Fruit fly (Drosophila melanogaster) whole organism, embryonic: ENCODE measurements around the gene CG5510.

Experiments used
- BEAF-32 ChIP-seq: fragments of 200-800 bp; sonication (Bioruptor generic); optimal IDR thresholded peaks from 3 replicates; lab custom pipeline; 2017; ENCODE audit warnings: missing biosample characterization, missing genetic modification characterization, mild to moderate bottlenecking, moderate library complexity, missing genetic modification reagents
- CG10274 ChIP-seq: fragments of 200-800 bp; sonication (Bioruptor generic); optimal IDR thresholded peaks from 3 replicates; lab custom pipeline; 2017; ENCODE audit warnings: missing biosample characterization, mild to moderate bottlenecking, missing genetic modification characterization
- CG11247 ChIP-seq: fragments of 200-800 bp; sonication (Bioruptor generic); IDR thresholded peaks from 2 replicates; pipeline ENCODE4 v1.3.6; 2022; ENCODE audit warnings: missing biosample characterization, missing genetic modification characterization
- CG11504 ChIP-seq: fragments of 200-800 bp; sonication (Bioruptor generic); optimal IDR thresholded peaks from 3 replicates; lab custom pipeline; 2019; ENCODE audit warnings: missing biosample characterization, mild to moderate bottlenecking, missing genetic modification characterization, moderate library complexity
- CG13424 ChIP-seq: fragments of 200-800 bp; sonication (Bioruptor generic); optimal IDR thresholded peaks from 2 replicates; lab custom pipeline; 2019; ENCODE audit warnings: missing biosample characterization, mild to moderate bottlenecking, missing genetic modification characterization, moderate library complexity
- CG14441 ChIP-seq: fragments of 200-800 bp; sonication (Bioruptor generic); IDR thresholded peaks from 2 replicates; pipeline ENCODE4 v1.3.6; 2022; ENCODE audit warnings: missing biosample characterization, missing genetic modification characterization
- CG17359 ChIP-seq: fragments of 200-800 bp; sonication (Bioruptor generic); optimal IDR thresholded peaks from 3 replicates; lab custom pipeline; 2018; ENCODE audit warnings: missing biosample characterization, mild to moderate bottlenecking, missing genetic modification characterization, moderate library complexity
- CG17829 ChIP-seq: fragments of 200-800 bp; optimal IDR thresholded peaks from 2 replicates; lab custom pipeline; 2019; ENCODE audit warnings: missing biosample characterization, mild to moderate bottlenecking, missing genetic modification characterization, moderate library complexity
- CG3726 ChIP-seq: fragments of 200-800 bp; sonication (Bioruptor generic); IDR thresholded peaks from 3 replicates; pipeline ENCODE4, ENCODE4 v1.3.6; 2022; ENCODE audit warnings: missing biosample characterization, missing genetic modification characterization
- CG4360 ChIP-seq: fragments of 200-800 bp; sonication (Bioruptor generic); IDR thresholded peaks from 2 replicates; pipeline ENCODE4 v1.3.6; 2022; ENCODE audit warnings: missing biosample characterization, missing genetic modification characterization
- CG7839 ChIP-seq: fragments of 200-800 bp; sonication (Bioruptor generic); optimal IDR thresholded peaks from 3 replicates; lab custom pipeline; 2018; ENCODE audit warnings: missing biosample characterization, mild to moderate bottlenecking, missing genetic modification characterization, moderate library complexity
- D ChIP-seq, 2 experiments: fragments of 200-800 bp in 1 of 2; fragments of >200 bp in 1 of 2; sonication (Bioruptor generic) in 1 of 2; optimal IDR thresholded peaks; 2 replicates in 1 of 2; 3 replicates in 1 of 2; lab custom pipeline; 2017; ENCODE audit warnings: mild to moderate bottlenecking in 1 of 2, missing biosample characterization in 1 of 2, missing genetic modification characterization in 1 of 2, missing genetic modification reagents in 1 of 2
- Dip2 ChIP-seq: fragments of 200-800 bp; sonication (Bioruptor generic); IDR thresholded peaks from 2 replicates; pipeline ENCODE4 v1.3.6; 2022; ENCODE audit warnings: missing biosample characterization, missing genetic modification characterization
- Drgx ChIP-seq: fragments of 200-800 bp; sonication (Bioruptor generic); IDR thresholded peaks from 2 replicates; pipeline ENCODE4 v1.3.6; 2022; ENCODE audit warnings: missing biosample characterization, missing genetic modification characterization
- Ets65A ChIP-seq: fragments of 200-800 bp; sonication (Bioruptor generic); peaks from one replicate; lab custom pipeline; 2016; ENCODE audit warnings: missing biosample characterization, missing genetic modification characterization
- Gug ChIP-seq: fragments of 200-800 bp; sonication (Bioruptor generic); IDR thresholded peaks from 4 replicates; pipeline ENCODE4 v1.3.6; 2022; ENCODE audit warnings: missing biosample characterization, missing genetic modification characterization
- Hr51 ChIP-seq, 2 experiments: fragments of 200-800 bp; sonication (Bioruptor generic); optimal IDR thresholded peaks; 2 replicates in 1 of 2; 3 replicates in 1 of 2; lab custom pipeline; 2016 to 2018; ENCODE audit warnings: missing biosample characterization in 2 of 2, missing genetic modification characterization in 2 of 2, mild to moderate bottlenecking in 1 of 2, moderate library complexity in 1 of 2
- Med ChIP-seq: fragments of 200-800 bp; sonication (Bioruptor generic); peaks from one replicate; lab custom pipeline; 2016; ENCODE audit warnings: missing biosample characterization, missing genetic modification characterization, mild to moderate bottlenecking, inconsistent platforms, moderate library complexity
- Oli ChIP-seq: fragments of 200-800 bp; sonication (Bioruptor generic); optimal IDR thresholded peaks from 2 replicates; lab custom pipeline; 2018; ENCODE audit warnings: missing biosample characterization, mild to moderate bottlenecking, missing genetic modification characterization, moderate library complexity
- Rfx ChIP-seq: fragments of 200-800 bp; sonication (Bioruptor generic); IDR thresholded peaks from 2 replicates; pipeline ENCODE4 v1.3.6; 2022; ENCODE audit warnings: missing biosample characterization, missing genetic modification characterization
- Ssrp ChIP-seq: fragments of 200-800 bp; sonication (Bioruptor generic); optimal IDR thresholded peaks from 2 replicates; lab custom pipeline; 2018; ENCODE audit warnings: missing biosample characterization, mild to moderate bottlenecking, missing genetic modification characterization, moderate library complexity
- Trl ChIP-seq, 3 experiments: fragments of >200 bp in 2 of 3; fragments of 200-800 bp in 1 of 3; sonication (Bioruptor generic) in 1 of 3; optimal IDR thresholded peaks; 2 replicates in 1 of 3; 3 replicates in 2 of 3; lab custom pipeline; 2016 to 2017; ENCODE audit warnings: missing biosample characterization in 1 of 3, missing genetic modification characterization in 1 of 3
- Xbp1 ChIP-seq: fragments of 200-800 bp; sonication (Bioruptor generic); optimal IDR thresholded peaks from 3 replicates; lab custom pipeline; 2016; ENCODE audit warnings: missing biosample characterization, mild to moderate bottlenecking, missing genetic modification characterization
- ab ChIP-seq: fragments of 200-800 bp; sonication (Bioruptor generic); optimal IDR thresholded peaks from 2 replicates; lab custom pipeline; 2016; ENCODE audit warnings: missing biosample characterization, missing genetic modification characterization
- ap ChIP-seq: fragments of 200-800 bp; sonication (Bioruptor generic); IDR thresholded peaks from 2 replicates; pipeline ENCODE4 v1.3.6; 2022; ENCODE audit warnings: missing biosample characterization, missing genetic modification characterization
- ara ChIP-seq: fragments of 200-800 bp; sonication (Bioruptor generic); IDR thresholded peaks from 2 replicates; pipeline ENCODE4 v1.3.6; 2022; ENCODE audit warnings: missing biosample characterization, missing genetic modification characterization
- bcd ChIP-seq: fragments of 200-800 bp; sonication (Bioruptor generic); optimal IDR thresholded peaks from 2 replicates; lab custom pipeline; 2017; ENCODE audit warnings: missing biosample characterization, mild to moderate bottlenecking, missing genetic modification characterization
- bsh ChIP-seq, 2 experiments: fragments of 200-800 bp; sonication (Bioruptor generic); optimal IDR thresholded peaks; 2 replicates each; lab custom pipeline; 2017 to 2018; ENCODE audit warnings: mild to moderate bottlenecking in 2 of 2, missing biosample characterization in 2 of 2, missing genetic modification characterization in 2 of 2, moderate library complexity in 1 of 2
- corto ChIP-seq: fragments of 200-800 bp; sonication (Bioruptor generic); optimal IDR thresholded peaks from 2 replicates; lab custom pipeline; 2016; ENCODE audit warnings: missing biosample characterization, mild to moderate bottlenecking, missing genetic modification characterization, moderate library complexity
- dmrt99B ChIP-seq: fragments of 200-800 bp; sonication (Bioruptor generic); optimal IDR thresholded peaks from 2 replicates; lab custom pipeline; 2018; ENCODE audit warnings: missing biosample characterization, mild to moderate bottlenecking, missing genetic modification characterization, moderate library complexity
- fd3F ChIP-seq: fragments of 200-800 bp; sonication (Bioruptor generic); optimal IDR thresholded peaks from 2 replicates; lab custom pipeline; 2018; ENCODE audit warnings: missing biosample characterization, mild to moderate bottlenecking, missing genetic modification characterization, moderate library complexity
- grau ChIP-seq: fragments of 200-800 bp; optimal IDR thresholded peaks from 3 replicates; lab custom pipeline; 2019; ENCODE audit warnings: missing biosample characterization, mild to moderate bottlenecking, missing genetic modification characterization, moderate library complexity
- gsb ChIP-seq: fragments of 200-800 bp; sonication (Bioruptor generic); IDR thresholded peaks from 2 replicates; pipeline ENCODE4 v1.3.6; 2022; ENCODE audit warnings: missing biosample characterization, missing genetic modification characterization
- lbe ChIP-seq: fragments of 200-800 bp; sonication (Bioruptor generic); optimal IDR thresholded peaks from 2 replicates; lab custom pipeline; 2016; ENCODE audit warnings: missing biosample characterization, mild to moderate bottlenecking, missing genetic modification characterization
- lmd ChIP-seq: fragments of 200-800 bp; sonication (Bioruptor generic); IDR thresholded peaks from 2 replicates; pipeline ENCODE4 v1.3.6; 2022; ENCODE audit warnings: missing biosample characterization, missing genetic modification characterization
- peb ChIP-seq: fragments of 200-800 bp; sonication (Bioruptor generic); IDR thresholded peaks from 2 replicates; pipeline ENCODE4 v1.3.6; 2022; ENCODE audit warnings: missing biosample characterization, missing genetic modification characterization
- pnt ChIP-seq: fragments of 200-800 bp; sonication (Bioruptor generic); optimal IDR thresholded peaks from 3 replicates; lab custom pipeline; 2016; ENCODE audit warnings: missing biosample characterization, missing genetic modification characterization
- prd ChIP-seq, 3 experiments: fragments of >200 bp in 2 of 3; fragments of 200-800 bp in 1 of 3; sonication (Bioruptor generic) in 1 of 3; optimal IDR thresholded peaks in 2 of 3; IDR thresholded peaks in 1 of 3; 2 replicates in 2 of 3; 3 replicates in 1 of 3; pipeline versions ENCODE4 v1.3.6 to Lab custom; 2017 to 2022; ENCODE audit warnings: missing biosample characterization in 1 of 3, missing genetic modification characterization in 1 of 3
- sima ChIP-seq: fragments of 200-800 bp; sonication (Bioruptor generic); optimal IDR thresholded peaks from 2 replicates; lab custom pipeline; 2016; ENCODE audit warnings: missing biosample characterization, missing genetic modification characterization
- sisA ChIP-seq: fragments of 200-800 bp; sonication (Bioruptor generic); IDR thresholded peaks from 2 replicates; pipeline ENCODE4 v1.3.6; 2022; ENCODE audit warnings: missing biosample characterization, missing genetic modification characterization
- unpg ChIP-seq: fragments of 200-800 bp; sonication (Bioruptor generic); optimal IDR thresholded peaks from 3 replicates; lab custom pipeline; 2018; ENCODE audit warnings: missing biosample characterization, mild to moderate bottlenecking, missing genetic modification characterization, moderate library complexity
- vvl ChIP-seq: fragments of 200-800 bp; sonication (Bioruptor generic); IDR thresholded peaks from 2 replicates; pipeline ENCODE4 v1.3.6; 2022; ENCODE audit warnings: missing biosample characterization, missing genetic modification characterization
- zfh1 ChIP-seq: fragments of 200-800 bp; sonication (Bioruptor generic); IDR thresholded peaks from 3 replicates; pipeline ENCODE4 v1.3.6; 2022; ENCODE audit warnings: missing biosample characterization, missing genetic modification characterization

Gene CG5510

DNA sequence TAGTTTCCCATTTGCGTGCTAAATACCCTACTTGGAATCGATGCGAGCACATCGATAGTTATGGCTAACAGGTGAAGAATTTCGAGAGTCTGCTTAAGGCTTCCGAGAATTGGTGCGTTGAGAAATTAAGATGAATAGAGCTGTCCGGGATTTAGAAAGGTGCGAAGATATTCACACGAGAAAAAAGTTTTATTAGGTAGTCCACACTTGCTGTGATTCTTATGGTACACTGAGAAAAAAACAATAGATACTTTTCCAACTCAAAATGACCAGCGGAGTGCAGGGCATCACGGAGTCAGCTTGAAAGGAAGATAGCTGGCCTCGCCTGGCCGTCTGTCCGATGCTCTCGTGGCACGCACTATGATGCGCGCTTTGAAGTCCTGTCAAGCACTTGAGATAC is 24.8 kb downstream of the CG5510 start:
- TF ChIP-seq CG11247 (no peak), CG10274 (GFP tag; lab: Kevin White, UChicago) (peak; percentile 58), Med (GFP tag; lab: Kevin White, UChicago) (peak; percentile 7), bsh (GFP tag; optimal IDR thresholded peaks at IDR 0.05; lab: Kevin White, UChicago) (peak in 1 of 2 experiments; percentile 86)
- TF ChIP-seq, all 482 proteins: peak for 3

DNA sequence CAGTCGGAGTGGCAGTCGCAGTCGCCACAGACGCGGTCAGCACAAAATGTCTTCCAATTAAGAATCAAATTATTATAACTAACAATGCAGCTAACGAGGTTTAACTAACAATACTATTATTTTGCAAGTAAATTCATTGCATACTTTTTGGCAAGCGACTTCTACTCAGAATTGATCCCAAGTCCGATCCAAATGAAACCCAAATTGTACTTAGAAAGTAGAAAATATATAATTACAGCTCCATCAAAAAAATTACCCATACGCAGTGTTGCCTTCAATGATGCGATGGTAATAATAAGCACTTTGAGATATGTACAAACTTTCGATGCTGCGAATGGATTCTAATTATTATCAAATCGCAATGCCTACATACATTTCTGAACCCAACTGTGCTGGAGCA is 25.6 kb downstream of the CG5510 start:
- no peak for TF ChIP-seq CG4360
- TF ChIP-seq bsh (GFP tag; optimal IDR thresholded peaks at IDR 0.05; lab: Kevin White, UChicago), result peak in 1 of 2 experiments; percentile 48
- peak; percentile 31; the same call in 1 of the 2 replicates for TF ChIP-seq Drgx (GFP tag; lab: Robert Waterston, UW)
- no peak for TF ChIP-seq Trl (optimal IDR thresholded peaks at IDR 0.05; lab: Kevin White, UChicago)
- TF ChIP-seq Trl (GFP tag; optimal IDR thresholded peaks at IDR 0.05; lab: Kevin White, UChicago), result no peak

DNA sequence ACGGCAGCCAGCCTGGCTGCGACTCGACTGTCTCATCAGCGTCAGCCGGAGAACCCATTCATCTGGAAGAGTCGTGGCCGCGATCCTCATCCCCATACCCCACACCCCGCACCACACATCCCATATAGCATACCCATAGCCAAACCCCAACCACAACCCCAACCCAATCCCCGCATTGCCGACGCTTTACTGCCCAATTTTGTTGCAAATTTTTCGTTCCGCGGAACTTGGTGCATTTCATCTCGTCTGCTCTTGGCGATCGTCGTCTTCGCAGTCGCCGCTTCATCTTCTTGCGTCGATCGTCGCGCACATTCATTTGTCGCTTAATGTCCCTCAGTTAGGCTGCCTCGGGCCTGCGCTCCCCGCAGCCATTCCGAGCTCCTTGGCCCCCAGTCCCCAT is 26.0 kb downstream of the CG5510 start:
- TF ChIP-seq Ets65A (GFP tag; lab: Kevin White, UChicago) (peak; percentile 57), CG3726 (GFP tag; lab: Robert Waterston, UW) (no peak)
- TF ChIP-seq, all 482 proteins: peak for 1

DNA sequence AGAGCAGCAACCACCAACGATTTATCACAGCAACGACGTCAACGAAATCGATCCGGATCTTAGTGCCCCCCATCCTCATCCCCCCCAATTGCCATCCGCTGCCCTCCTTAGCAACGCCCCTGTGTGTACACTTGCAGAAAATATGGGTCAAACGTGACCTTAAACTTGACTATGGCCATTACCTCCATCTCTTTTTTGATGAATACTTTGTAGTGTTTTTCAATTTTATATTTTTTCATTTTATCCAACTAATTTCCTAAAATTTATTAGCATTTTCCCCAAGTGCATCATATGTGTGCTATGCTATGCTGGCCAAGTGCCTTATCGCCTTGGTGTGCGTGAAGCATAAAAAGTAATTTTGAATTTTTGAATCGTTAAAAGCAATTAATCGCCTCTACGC is 26.4 kb downstream of the CG5510 start:
- TF ChIP-seq fd3F (GFP tag; lab: Kevin White, UChicago) (no peak), Xbp1 (GFP tag; lab: Kevin White, UChicago) (peak; percentile 24), Hr51 (GFP tag; optimal IDR thresholded peaks at IDR 0.05; lab: Kevin White, UChicago) (peak in 1 of 2 experiments; percentile 20), gsb (no peak), CG7839 (peak; percentile 43), BEAF-32 (no peak), Oli (tag; lab: Kevin White, UChicago) (no peak), D (optimal IDR thresholded peaks at IDR 0.05; lab: Kevin White, UChicago) (no peak), D (GFP tag; optimal IDR thresholded peaks at IDR 0.05; lab: Kevin White, UChicago) (peak; percentile 10), lbe (GFP tag; lab: Kevin White, UChicago) (peak; percentile 79), ab (GFP tag; lab: Kevin White, UChicago) (no peak), sisA (GFP tag; lab: Robert Waterston, UW) (peak; percentile 60), dmrt99B (tag; lab: Kevin White, UChicago) (peak; percentile 65), corto (peak; percentile 76), prd (optimal IDR thresholded peaks at IDR 0.05; lab: Kevin White, UChicago) (no peak), prd (GFP tag; IDR thresholded peaks at IDR 0.05; lab: Robert Waterston, UW) (peak; percentile 38; the same call in 1 of the 3 replicates), CG13424 (peak; percentile 33), vvl (GFP tag; lab: Robert Waterston, UW) (peak; percentile 68), grau (tag; lab: Kevin White, UChicago) (peak; percentile 15), pnt (GFP tag; lab: Kevin White, UChicago) (peak; percentile 23), CG17359 (tag; lab: Kevin White, UChicago) (peak; percentile 49), Dip2 (GFP tag; lab: Robert Waterston, UW) (no peak), bcd (GFP tag; lab: Kevin White, UChicago) (peak; percentile 26), CG17829 (tag; lab: Kevin White, UChicago) (peak; percentile 22), zfh1 (peak; percentile 53; the same call in 1 of the 3 replicates), Gug (GFP tag; lab: Robert Waterston, UW) (0 out of 4 replicates have a peak, but pooled peaks have one; percentile 13), sima (GFP tag; lab: Kevin White, UChicago) (no peak), CG11504 (tag; lab: Kevin White, UChicago) (peak; percentile 57), Rfx (GFP tag; lab: Robert Waterston, UW) (no peak), CG14441 (peak; percentile 38; the same call in 1 of the 2 replicates), ap (peak; percentile 35; the same call in 1 of the 2 replicates), Ssrp (tag; lab: Kevin White, UChicago) (peak; percentile 7), ara (GFP tag; lab: Robert Waterston, UW) (no peak), unpg (GFP tag; lab: Kevin White, UChicago) (peak; percentile 16), peb (GFP tag; lab: Robert Waterston, UW) (no peak), lmd (GFP tag; lab: Robert Waterston, UW) (peak; percentile 33; the same call in 1 of the 2 replicates)
